Comparison of ENCODE assay signal across 4 fruit fly cellular contexts in the genomic region with DNA sequence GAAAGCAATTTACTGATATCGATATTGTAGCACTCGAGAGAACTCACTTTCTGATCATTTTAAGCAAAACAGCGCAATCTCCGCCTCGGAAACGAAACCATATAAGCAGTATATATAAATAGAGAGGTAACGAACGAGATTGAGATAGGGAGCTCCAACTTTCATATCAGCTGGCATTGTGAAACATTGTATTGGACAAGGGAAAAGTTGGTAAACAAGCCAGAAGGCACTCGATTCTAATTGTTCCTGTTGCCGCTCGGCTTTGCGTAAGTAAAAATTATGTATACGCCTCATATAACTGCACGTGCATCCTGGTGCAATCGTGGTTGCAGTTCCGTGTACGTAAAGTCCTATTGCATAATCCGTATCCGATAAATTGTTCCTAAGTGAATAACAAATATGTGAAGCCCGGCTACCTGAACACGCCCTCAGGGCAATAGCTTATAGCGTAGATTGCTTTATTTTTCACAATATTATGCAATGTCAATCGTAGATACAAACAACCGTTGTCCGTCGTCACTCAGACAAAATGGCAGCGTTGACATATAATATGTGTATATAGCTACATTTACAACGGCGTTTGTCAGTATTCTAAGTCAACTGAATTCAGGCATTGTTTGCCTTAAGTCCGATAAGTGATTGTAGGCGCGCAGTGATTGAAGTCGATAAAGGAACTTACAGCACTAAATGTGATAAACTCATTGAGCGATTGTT.
A peak's percentile ranks its signal among the peaks of the same experiment; 100 is the strongest.
TF ChIP-seq lines count a peak whose summit lies in the region.

No protein-coding gene starts in this region.

- no peak for TF ChIP-seq CTCF in whole organism, embryonic (GFP tag; optimal IDR thresholded peaks at IDR 0.05; lab: Kevin White, UChicago)

TF ChIP-seq in whole organism, adult, 20 proteins besides CTCF, POLR2A, EP300 and RAD21:
- TF ChIP-seq bab1 (GFP tag; optimal IDR thresholded peaks at IDR 0.05; lab: Kevin White, UChicago) (no peak), Crg-1 (GFP tag; optimal IDR thresholded peaks at IDR 0.05; lab: Kevin White, UChicago) (peak; percentile 1), tj (GFP tag; optimal IDR thresholded peaks at IDR 0.05; lab: Kevin White, UChicago) (peak; percentile 48), cic (GFP tag; optimal IDR thresholded peaks at IDR 0.05; lab: Kevin White, UChicago) (peak; percentile 69), CG33017 (tag; optimal IDR thresholded peaks at IDR 0.05; lab: Kevin White, UChicago) (peak; percentile 7), ovo (GFP tag; optimal IDR thresholded peaks at IDR 0.05; lab: Kevin White, UChicago) (peak; percentile 85), CG14711 (tag; optimal IDR thresholded peaks at IDR 0.05; lab: Kevin White, UChicago) (no peak), CG7045 (GFP tag; optimal IDR thresholded peaks at IDR 0.05; lab: Kevin White, UChicago) (no peak), CG12768 (GFP tag; optimal IDR thresholded peaks at IDR 0.05; lab: Kevin White, UChicago) (peak; percentile 22)

TF ChIP-seq in whole organism, embryonic, 481 proteins besides CTCF, POLR2A, EP300 and RAD21:
- peak; percentile 4 for TF ChIP-seq CG10543 (GFP tag; optimal IDR thresholded peaks at IDR 0.05; lab: Kevin White, UChicago)
- TF ChIP-seq pan (optimal IDR thresholded peaks at IDR 0.05; lab: Kevin White, UChicago): no peak
- no peak for TF ChIP-seq pan (GFP tag; optimal IDR thresholded peaks at IDR 0.05 in 1 of 2, IDR thresholded peaks at IDR 0.05 in 1 of 2)
- no peak for TF ChIP-seq CG1792 (GFP tag; optimal IDR thresholded peaks at IDR 0.05; lab: Kevin White, UChicago)
- peak; percentile 10 for TF ChIP-seq mirr (GFP tag; optimal IDR thresholded peaks at IDR 0.05; lab: Kevin White, UChicago)
- peak; percentile 4 for TF ChIP-seq CrebB (tag; optimal IDR thresholded peaks at IDR 0.05; lab: Kevin White, UChicago)
- TF ChIP-seq CG1233 (GFP tag; optimal IDR thresholded peaks at IDR 0.05; lab: Kevin White, UChicago): peak; percentile 10
- no peak for TF ChIP-seq CG17802 (tag; optimal IDR thresholded peaks at IDR 0.05; lab: Kevin White, UChicago)
- TF ChIP-seq chm (GFP tag; IDR thresholded peaks at IDR 0.05; lab: Robert Waterston, UW): no peak
- peak; percentile 40 for TF ChIP-seq CG15696 (tag; optimal IDR thresholded peaks at IDR 0.05; lab: Kevin White, UChicago)
- TF ChIP-seq HHEX (GFP tag; optimal IDR thresholded peaks at IDR 0.05; lab: Kevin White, UChicago): no peak
- no peak for TF ChIP-seq CG10431 (GFP tag; optimal IDR thresholded peaks at IDR 0.05; lab: Kevin White, UChicago)
- TF ChIP-seq CG8290 (GFP tag; optimal IDR thresholded peaks at IDR 0.05; lab: Kevin White, UChicago): no peak
- peak in 1 of 2 experiments; percentile 28 for TF ChIP-seq CG8290 (tag; optimal IDR thresholded peaks at IDR 0.05; lab: Kevin White, UChicago)
- TF ChIP-seq lab (GFP tag; optimal IDR thresholded peaks at IDR 0.05; lab: Kevin White, UChicago): peak; percentile 35
- no peak for TF ChIP-seq nom (GFP tag; optimal IDR thresholded peaks at IDR 0.05; lab: Kevin White, UChicago)
- TF ChIP-seq chinmo (GFP tag; IDR thresholded peaks at IDR 0.05; lab: Robert Waterston, UW; ENCODE audit: partially characterized antibody): 0 out of 4 replicates have a peak, but pooled peaks have one; percentile 22
- peak; percentile 9 for TF ChIP-seq CG17568 (GFP tag; optimal IDR thresholded peaks at IDR 0.05; lab: Kevin White, UChicago)
- TF ChIP-seq Med (GFP tag; lab: Kevin White, UChicago): peak; percentile 64
- peak in 1 of 2 experiments; percentile 95 for TF ChIP-seq Pdp1 (GFP tag; optimal IDR thresholded peaks at IDR 0.05; lab: Kevin White, UChicago)
- peak; percentile 41 for TF ChIP-seq grn (GFP tag; optimal IDR thresholded peaks at IDR 0.05; lab: Kevin White, UChicago)
- no peak for TF ChIP-seq zfh2 (GFP tag; optimal IDR thresholded peaks at IDR 0.05; lab: Kevin White, UChicago)

TF ChIP-seq in whole organism, prepupa, 60 proteins besides CTCF, POLR2A, EP300 and RAD21:
- peak; percentile 73 for TF ChIP-seq vri (GFP tag; optimal IDR thresholded peaks at IDR 0.05; lab: Kevin White, UChicago)
- no peak for TF ChIP-seq CG6808 (GFP tag; optimal IDR thresholded peaks at IDR 0.05; lab: Kevin White, UChicago)
- TF ChIP-seq achi (GFP tag; optimal IDR thresholded peaks at IDR 0.05; lab: Kevin White, UChicago): no peak
- peak; percentile 25 for TF ChIP-seq Eip78C (GFP tag; lab: Kevin White, UChicago)
- TF ChIP-seq fkh (GFP tag; optimal IDR thresholded peaks at IDR 0.05; lab: Kevin White, UChicago): peak; percentile 77
- peak; percentile 90 for TF ChIP-seq dsx (GFP tag; optimal IDR thresholded peaks at IDR 0.05; lab: Kevin White, UChicago; ENCODE audit: poor library complexity, severe bottlenecking)

TF ChIP-seq in whole organism, pupa, 21 proteins besides CTCF, POLR2A, EP300 and RAD21:
- TF ChIP-seq EcR (GFP tag; optimal IDR thresholded peaks at IDR 0.05; lab: Kevin White, UChicago) (peak; percentile 36), rn (GFP tag; IDR thresholded peaks at IDR 0.05; lab: Robert Waterston, UW) (no peak)
